Fruit fly (Drosophila melanogaster) whole organism, embryonic: ENCODE measurements around the gene CG17819.

Experiments
- Awh ChIP-seq: fragments of 200-800 bp; sonication (Bioruptor generic); IDR thresholded peaks from 2 replicates; pipeline ENCODE4, ENCODE4 v1.3.6; 2022; ENCODE audit warnings: missing biosample characterization, missing genetic modification characterization
- Bgb ChIP-seq: fragments of 200-800 bp; sonication (Bioruptor generic); IDR thresholded peaks from 2 replicates; pipeline ENCODE4 v1.3.6; 2022; ENCODE audit warnings: missing biosample characterization, missing genetic modification characterization; ENCODE audit not compliant: partially characterized antibody
- Blimp-1 ChIP-seq: fragments of 200-800 bp; sonication (Bioruptor generic); optimal IDR thresholded peaks from 3 replicates; lab custom pipeline; 2018; ENCODE audit warnings: missing biosample characterization, missing genetic modification characterization, mild to moderate bottlenecking, moderate library complexity, missing genetic modification reagents
- CG10321 ChIP-seq: fragments of 200-800 bp; sonication (Bioruptor generic); IDR thresholded peaks from 2 replicates; pipeline ENCODE4 v1.3.6; 2022; ENCODE audit warnings: missing biosample characterization, missing genetic modification characterization
- CG10431 ChIP-seq: fragments of 200-800 bp; sonication (Bioruptor generic); optimal IDR thresholded peaks from 3 replicates; lab custom pipeline; 2018; ENCODE audit warnings: missing biosample characterization, mild to moderate bottlenecking, missing genetic modification characterization
- CG10979 ChIP-seq: fragments of 200-800 bp; sonication (Bioruptor generic); optimal IDR thresholded peaks from 2 replicates; lab custom pipeline; 2018; ENCODE audit warnings: missing biosample characterization, mild to moderate bottlenecking, missing genetic modification characterization, moderate library complexity
- CG11723 ChIP-seq: fragments of 200-800 bp; sonication (Bioruptor generic); optimal IDR thresholded peaks from 2 replicates; lab custom pipeline; 2017; ENCODE audit warnings: missing biosample characterization, mild to moderate bottlenecking, missing genetic modification characterization
- CG12744 ChIP-seq: fragments of 200-800 bp; sonication (Bioruptor generic); optimal IDR thresholded peaks from 2 replicates; lab custom pipeline; 2016; ENCODE audit warnings: missing biosample characterization, missing genetic modification characterization
- CG13894 ChIP-seq: fragments of 200-800 bp; sonication (Bioruptor generic); optimal IDR thresholded peaks from 3 replicates; lab custom pipeline; 2018; ENCODE audit warnings: missing biosample characterization, mild to moderate bottlenecking, missing genetic modification characterization, moderate library complexity
- CG15514 ChIP-seq: fragments of 200-800 bp; sonication (Bioruptor generic); optimal IDR thresholded peaks from 3 replicates; lab custom pipeline; 2017; ENCODE audit warnings: missing biosample characterization, missing genetic modification characterization, mild to moderate bottlenecking, moderate library complexity, missing genetic modification reagents
- CG1603 ChIP-seq: fragments of 200-800 bp; sonication (Bioruptor generic); optimal IDR thresholded peaks from 2 replicates; lab custom pipeline; 2019; ENCODE audit warnings: missing biosample characterization, mild to moderate bottlenecking, missing genetic modification characterization, moderate library complexity
- CG17359 ChIP-seq: fragments of 200-800 bp; sonication (Bioruptor generic); optimal IDR thresholded peaks from 3 replicates; lab custom pipeline; 2018; ENCODE audit warnings: missing biosample characterization, mild to moderate bottlenecking, missing genetic modification characterization, moderate library complexity
- CG2712 ChIP-seq: fragments of 200-800 bp; optimal IDR thresholded peaks from 3 replicates; lab custom pipeline; 2019; ENCODE audit warnings: missing biosample characterization, mild to moderate bottlenecking, missing genetic modification characterization, moderate library complexity
- CG32772 ChIP-seq: fragments of 200-800 bp; sonication (Bioruptor generic); IDR thresholded peaks from 2 replicates; pipeline ENCODE4 v1.3.6; 2022; ENCODE audit warnings: missing biosample characterization, missing genetic modification characterization
- CG43689 ChIP-seq: fragments of 200-800 bp; sonication (Bioruptor generic); IDR thresholded peaks from 2 replicates; pipeline ENCODE4 v1.3.6; 2022; ENCODE audit warnings: missing biosample characterization, missing genetic modification characterization
- CG4730 ChIP-seq: fragments of 200-800 bp; sonication (Bioruptor generic); IDR thresholded peaks from 2 replicates; pipeline ENCODE4 v1.3.6; 2022; ENCODE audit warnings: missing biosample characterization, missing genetic modification characterization
- CG8359 ChIP-seq: fragments of 200-800 bp; sonication (Bioruptor generic); optimal IDR thresholded peaks from 2 replicates; lab custom pipeline; 2017; ENCODE audit warnings: missing biosample characterization, mild to moderate bottlenecking, missing genetic modification characterization, borderline replicate concordance
- CG8944 ChIP-seq: fragments of 200-800 bp; sonication (Bioruptor generic); optimal IDR thresholded peaks from 3 replicates; lab custom pipeline; 2016; ENCODE audit warnings: missing biosample characterization, missing genetic modification characterization
- CG9609 ChIP-seq: fragments of 200-800 bp; sonication (Bioruptor generic); optimal IDR thresholded peaks from 3 replicates; lab custom pipeline; 2016; ENCODE audit warnings: missing biosample characterization, missing genetic modification characterization
- CkIIα-i1 ChIP-seq: fragments of 200-800 bp; sonication (Bioruptor generic); IDR thresholded peaks from 2 replicates; pipeline ENCODE4 v1.3.6; 2022; ENCODE audit warnings: missing biosample characterization, missing genetic modification characterization
- D19A ChIP-seq: fragments of 200-800 bp; optimal IDR thresholded peaks from 3 replicates; lab custom pipeline; 2019; ENCODE audit warnings: missing biosample characterization, mild to moderate bottlenecking, missing genetic modification characterization, moderate library complexity
- Dbx ChIP-seq: fragments of 200-800 bp; sonication (Bioruptor generic); IDR thresholded peaks from 3 replicates; pipeline ENCODE4 v1.3.6; 2022; ENCODE audit warnings: missing biosample characterization, missing genetic modification characterization
- Dek ChIP-seq: fragments of 200-800 bp; sonication (Bioruptor generic); optimal IDR thresholded peaks from 3 replicates; lab custom pipeline; 2019; ENCODE audit warnings: missing biosample characterization, mild to moderate bottlenecking, missing genetic modification characterization, moderate library complexity
- Dip3 ChIP-seq: fragments of 200-800 bp; sonication (Bioruptor generic); optimal IDR thresholded peaks from 3 replicates; lab custom pipeline; 2016; ENCODE audit warnings: missing biosample characterization, missing genetic modification characterization
- Eip74EF ChIP-seq, 2 experiments: fragments of 200-800 bp in 1 of 2; fragments of >200 bp in 1 of 2; sonication (Bioruptor generic) in 1 of 2; optimal IDR thresholded peaks; 2 replicates each; lab custom pipeline; 2017 to 2019; ENCODE audit warnings: missing biosample characterization in 2 of 2, missing genetic modification characterization in 2 of 2, mild to moderate bottlenecking in 1 of 2, moderate library complexity in 1 of 2
- Elba2 ChIP-seq: fragments of 200-800 bp; sonication (Bioruptor generic); optimal IDR thresholded peaks from 3 replicates; lab custom pipeline; 2016; ENCODE audit warnings: missing biosample characterization, missing genetic modification characterization
- Fer2 ChIP-seq: fragments of 200-800 bp; sonication (Bioruptor generic); optimal IDR thresholded peaks from 2 replicates; lab custom pipeline; 2018; ENCODE audit warnings: missing biosample characterization, mild to moderate bottlenecking, missing genetic modification characterization, moderate library complexity
- Hey ChIP-seq: fragments of 200-800 bp; sonication (Bioruptor generic); optimal IDR thresholded peaks from 3 replicates; lab custom pipeline; 2018; ENCODE audit warnings: missing biosample characterization, mild to moderate bottlenecking, missing genetic modification characterization
- Hmr ChIP-seq: fragments of 200-800 bp; sonication (Bioruptor generic); optimal IDR thresholded peaks from 3 replicates; lab custom pipeline; 2017; ENCODE audit warnings: mild to moderate bottlenecking, missing biosample characterization, missing genetic modification reagents, missing genetic modification characterization
- Hr51 ChIP-seq, 2 experiments: fragments of 200-800 bp; sonication (Bioruptor generic); optimal IDR thresholded peaks; 2 replicates in 1 of 2; 3 replicates in 1 of 2; lab custom pipeline; 2016 to 2018; ENCODE audit warnings: missing biosample characterization in 2 of 2, missing genetic modification characterization in 2 of 2, mild to moderate bottlenecking in 1 of 2, moderate library complexity in 1 of 2
- NFAT ChIP-seq: fragments of 200-800 bp; sonication (Bioruptor generic); IDR thresholded peaks from 2 replicates; pipeline ENCODE4 v1.3.6; 2022; ENCODE audit warnings: missing biosample characterization, missing genetic modification characterization
- Nf-YA ChIP-seq: fragments of 200-800 bp; sonication (Bioruptor generic); IDR thresholded peaks from 2 replicates; pipeline ENCODE4 v1.3.6; 2022; ENCODE audit warnings: missing biosample characterization, missing genetic modification characterization
- Nf-YC ChIP-seq: fragments of 200-800 bp; optimal IDR thresholded peaks from 3 replicates; lab custom pipeline; 2019; ENCODE audit warnings: missing biosample characterization, mild to moderate bottlenecking, missing genetic modification characterization, moderate library complexity
- Oaz ChIP-seq: fragments of 200-800 bp; sonication (Bioruptor generic); IDR thresholded peaks from 2 replicates; pipeline ENCODE4 v1.3.6; 2022; ENCODE audit warnings: missing biosample characterization, missing genetic modification characterization
- Poxn ChIP-seq: fragments of 200-800 bp; sonication (Bioruptor generic); IDR thresholded peaks from 2 replicates; pipeline ENCODE4 v1.3.6; 2022; ENCODE audit warnings: missing biosample characterization, missing genetic modification characterization
- al ChIP-seq: fragments of 200-800 bp; sonication (Bioruptor generic); IDR thresholded peaks from 2 replicates; pipeline ENCODE4 v1.3.6; 2022; ENCODE audit warnings: missing biosample characterization, missing genetic modification characterization
- ci ChIP-seq: fragments of 200-800 bp; sonication (Bioruptor generic); IDR thresholded peaks from 3 replicates; pipeline ENCODE4 v1.3.6; 2022; ENCODE audit warnings: missing biosample characterization, missing genetic modification characterization
- croc ChIP-seq: fragments of 200-800 bp; sonication (Bioruptor generic); conservative IDR thresholded peaks from 3 replicates; pipeline ENCODE4 v1.3.6; 2022; ENCODE audit warnings: missing biosample characterization, missing genetic modification characterization
- crp ChIP-seq, 2 experiments: fragments of 200-800 bp; sonication (Bioruptor generic); optimal IDR thresholded peaks; 2 replicates in 1 of 2; 3 replicates in 1 of 2; lab custom pipeline; 2017; ENCODE audit warnings: missing biosample characterization in 2 of 2, missing genetic modification characterization in 2 of 2, mild to moderate bottlenecking in 1 of 2, moderate library complexity in 1 of 2
- danr ChIP-seq: fragments of 200-800 bp; sonication (Bioruptor generic); IDR thresholded peaks from 2 replicates; pipeline ENCODE4 v1.3.6; 2022; ENCODE audit warnings: missing biosample characterization, missing genetic modification characterization
- fru ChIP-seq: fragments of >200 bp; optimal IDR thresholded peaks from 2 replicates; lab custom pipeline; 2017
- inv ChIP-seq: fragments of 200-800 bp; sonication (Bioruptor generic); IDR thresholded peaks from 2 replicates; pipeline ENCODE4 v1.3.6; 2022; ENCODE audit warnings: missing biosample characterization, missing genetic modification characterization; ENCODE audit not compliant: partially characterized antibody
- maf-S ChIP-seq: fragments of 200-800 bp; sonication (Bioruptor generic); optimal IDR thresholded peaks from 2 replicates; lab custom pipeline; 2016; ENCODE audit warnings: missing biosample characterization, missing genetic modification characterization
- mirr ChIP-seq: fragments of 200-800 bp; sonication (Bioruptor generic); optimal IDR thresholded peaks from 3 replicates; lab custom pipeline; 2018; ENCODE audit warnings: missing biosample characterization, mild to moderate bottlenecking, missing genetic modification characterization
- oc ChIP-seq: fragments of 200-800 bp; sonication (Bioruptor generic); optimal IDR thresholded peaks from 2 replicates; lab custom pipeline; 2018; ENCODE audit warnings: missing biosample characterization, mild to moderate bottlenecking, missing genetic modification characterization, moderate library complexity
- odd ChIP-seq: fragments of 200-800 bp; sonication (Bioruptor generic); optimal IDR thresholded peaks from 2 replicates; lab custom pipeline; 2017; ENCODE audit warnings: missing biosample characterization, mild to moderate bottlenecking, missing genetic modification characterization
- pho ChIP-seq: fragments of 200-800 bp; sonication (Bioruptor generic); optimal IDR thresholded peaks from 2 replicates; lab custom pipeline; 2016; ENCODE audit warnings: missing biosample characterization, missing genetic modification characterization
- psq ChIP-seq: fragments of 200-800 bp; sonication (Bioruptor generic); optimal IDR thresholded peaks from 2 replicates; lab custom pipeline; 2017; ENCODE audit warnings: missing biosample characterization, missing genetic modification characterization
- stc ChIP-seq: fragments of 200-800 bp; sonication (Bioruptor generic); IDR thresholded peaks from 2 replicates; pipeline ENCODE4 v1.3.6; 2022; ENCODE audit warnings: missing biosample characterization, missing genetic modification characterization
- yki ChIP-seq: fragments of >200 bp; optimal IDR thresholded peaks from 3 replicates; lab custom pipeline; 2018
- zf30C ChIP-seq: fragments of 200-800 bp; sonication (Bioruptor generic); optimal IDR thresholded peaks from 3 replicates; lab custom pipeline; 2018; ENCODE audit warnings: missing biosample characterization, mild to moderate bottlenecking, missing genetic modification characterization

CG17819 gene

DNA sequence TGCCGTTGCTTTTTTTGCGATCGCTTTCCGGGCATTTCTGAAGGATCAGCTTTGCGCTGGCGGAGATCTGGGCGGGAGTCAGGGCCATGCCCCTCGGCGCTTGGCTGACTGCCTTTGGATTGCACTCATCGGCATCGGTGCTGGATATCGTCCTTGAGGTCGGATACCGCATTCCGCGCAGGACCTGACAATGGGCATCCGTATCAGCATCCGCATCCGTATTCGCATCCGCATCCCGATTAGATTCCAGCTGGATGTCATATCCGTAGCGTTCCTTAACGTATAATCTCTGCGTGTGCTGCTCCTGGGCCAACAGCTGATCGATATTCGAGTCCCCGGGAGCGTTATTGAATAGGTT lies 29.9 kb downstream of the CG17819 start (continued):
- TF ChIP-seq odd (GFP tag; lab: Kevin White, UChicago) (no peak), zf30C (GFP tag; lab: Kevin White, UChicago) (no peak), Dek (tag; lab: Kevin White, UChicago) (no peak), CG2712 (tag; lab: Kevin White, UChicago) (no peak), Nf-YC (no peak), CG15514 (GFP tag; lab: Kevin White, UChicago) (no peak), CG17359 (tag; lab: Kevin White, UChicago) (no peak), CG8359 (GFP tag; lab: Kevin White, UChicago) (no peak), Dbx (GFP tag; lab: Robert Waterston, UW) (0 out of 3 replicates have a peak, but pooled peaks have one; percentile 15), CG12744 (no peak), Awh (GFP tag; lab: Robert Waterston, UW) (peak; percentile 63; the same call in 1 of the 2 replicates), yki (lab: Kevin White, UChicago) (no peak), CG13894 (tag; lab: Kevin White, UChicago) (no peak), CG8944 (GFP tag; lab: Kevin White, UChicago) (no peak), Nf-YA (0 out of 2 replicates have a peak, but pooled peaks have one; percentile 33), Eip74EF (GFP tag; optimal IDR thresholded peaks at IDR 0.05; lab: Kevin White, UChicago) (no peak), al (GFP tag; lab: Robert Waterston, UW) (no peak), Oaz (GFP tag; lab: Robert Waterston, UW) (no peak), CG1603 (no peak), Hey (tag; lab: Kevin White, UChicago) (no peak), Dip3 (no peak), Bgb (no peak), CG11723 (GFP tag; lab: Kevin White, UChicago) (no peak), oc (tag; lab: Kevin White, UChicago) (no peak), crp (GFP tag; optimal IDR thresholded peaks at IDR 0.05; lab: Kevin White, UChicago) (no peak), CG10979 (no peak), Hmr (no peak), fru (no peak), Fer2 (tag; lab: Kevin White, UChicago) (no peak), Poxn (no peak), CG32772 (GFP tag; lab: Robert Waterston, UW) (no peak), stc (no peak), CG9609 (GFP tag; lab: Kevin White, UChicago) (no peak)
- TF ChIP-seq, all 482 proteins: peak for 19

DNA sequence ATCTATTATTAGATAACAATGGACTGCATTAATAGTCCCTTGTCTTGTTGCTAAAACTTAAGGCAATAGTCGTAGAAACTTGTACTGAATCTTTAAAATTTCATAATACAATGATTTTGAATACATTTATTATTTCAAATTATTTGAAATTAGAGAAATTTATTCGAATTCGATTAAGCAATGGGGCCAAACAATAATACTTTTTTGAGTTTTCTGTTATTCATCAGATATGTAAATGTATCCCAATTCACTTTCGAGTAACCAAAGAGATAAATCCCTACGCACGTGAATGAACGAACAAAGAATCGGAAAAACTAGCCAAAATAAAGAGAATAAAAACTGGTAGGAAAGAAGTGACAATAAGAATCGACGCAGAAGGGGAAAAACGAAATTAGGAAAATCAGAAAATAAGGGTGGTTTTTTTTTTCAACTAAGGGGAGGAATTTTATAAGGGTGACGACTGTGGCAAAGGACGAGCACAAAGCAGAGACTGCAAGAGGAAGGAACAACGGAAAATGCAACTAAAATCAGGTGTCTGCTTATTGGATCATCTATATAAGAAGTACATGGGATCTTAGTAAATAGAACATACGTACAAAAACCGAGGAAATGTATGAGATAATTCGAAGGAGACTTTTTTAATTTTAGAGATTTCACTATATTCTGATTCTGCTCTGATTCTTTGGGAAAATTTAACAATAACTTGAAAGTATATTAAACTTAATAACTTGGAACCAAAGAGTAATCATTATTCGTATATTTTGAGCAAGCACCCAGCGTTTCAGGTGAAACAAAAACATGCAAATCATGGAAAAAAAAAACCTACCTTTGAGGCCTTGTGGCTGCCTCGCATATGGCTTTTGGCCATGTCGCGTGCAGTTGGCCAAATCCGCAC lies 30.5 kb downstream of the CG17819 start:
- no peak for TF ChIP-seq CG10321 (GFP tag; lab: Robert Waterston, UW)
- no peak for TF ChIP-seq mirr (GFP tag; lab: Kevin White, UChicago)
- TF ChIP-seq Elba2 (GFP tag; lab: Kevin White, UChicago): peak; percentile 76
- no peak for TF ChIP-seq inv (GFP tag; lab: Robert Waterston, UW)
- no peak for TF ChIP-seq CG4730 (GFP tag; lab: Robert Waterston, UW)
- TF ChIP-seq CG43689 (GFP tag; lab: Robert Waterston, UW): no peak
- TF ChIP-seq maf-S (GFP tag; lab: Kevin White, UChicago): no peak
- no peak for TF ChIP-seq CkIIα-i1
- TF ChIP-seq psq (GFP tag; lab: Kevin White, UChicago): peak; percentile 79
- no peak for TF ChIP-seq danr (GFP tag; lab: Robert Waterston, UW)
- TF ChIP-seq NFAT (GFP tag; lab: Robert Waterston, UW): no peak
- TF ChIP-seq Hr51 (GFP tag; optimal IDR thresholded peaks at IDR 0.05; lab: Kevin White, UChicago): peak in 1 of 2 experiments; percentile 28
- peak; percentile 19 for TF ChIP-seq CG10431 (GFP tag; lab: Kevin White, UChicago)
- TF ChIP-seq Blimp-1 (GFP tag; lab: Kevin White, UChicago): peak; percentile 1
- no peak for TF ChIP-seq pho
- no peak for TF ChIP-seq ci
- no peak for TF ChIP-seq croc (GFP tag; lab: Robert Waterston, UW)
- peak; percentile 73 for TF ChIP-seq D19A (tag; lab: Kevin White, UChicago)
